Worm (Caenorhabditis elegans): Measurements from ENCODE around the gene K06A4.7.

The K06A4.7 gene

ce11 chrV:9536505-9536904 lies 45.2 kb upstream of the K06A4.7 start, which contains the start of gene C50F4.4 (continued):
- TF ChIP-seq lsl-1 (GFP tag; optimal IDR thresholded peaks at IDR 0.05), result peak; percentile 80
- no peak for TF ChIP-seq gei-17 (GFP tag; optimal IDR thresholded peaks at IDR 0.05)
- TF ChIP-seq mes-4 (tag; optimal IDR thresholded peaks at IDR 0.05), result no peak
- TF ChIP-seq Y95B8A.8 (GFP tag; IDR thresholded peaks at IDR 0.05), result no peak
- TF ChIP-seq efl-1 (GFP tag; optimal IDR thresholded peaks at IDR 0.05), result peak; percentile 50
- no peak for TF ChIP-seq hmg-20 (GFP tag; IDR thresholded peaks at IDR 0.05)
- TF ChIP-seq F37B4.10 (GFP tag; IDR thresholded peaks at IDR 0.05), result no peak
- no peak for TF ChIP-seq rpc-1 (optimal IDR thresholded peaks at IDR 0.05)
- no peak for TF ChIP-seq rpc-1 (tag; optimal IDR thresholded peaks at IDR 0.05)
- TF ChIP-seq snpc-3.4 (tag; optimal IDR thresholded peaks at IDR 0.05), result peak; percentile 53
- no peak for TF ChIP-seq lin-26 (GFP tag; IDR thresholded peaks at IDR 0.05)
- TF ChIP-seq madf-8 (GFP tag; conservative IDR thresholded peaks at IDR 0.05), result peak; percentile 49
- TF ChIP-seq rcor-1 (GFP tag; IDR thresholded peaks at IDR 0.05), result peak; percentile 43
- TF ChIP-seq F49E8.2 (tag; optimal IDR thresholded peaks at IDR 0.05; ENCODE audit: insufficient read depth), result peak; percentile 45
- TF ChIP-seq ZK185.1 (tag; optimal IDR thresholded peaks at IDR 0.05; ENCODE audit: poor library complexity, severe bottlenecking), result peak; percentile 69
- no peak for TF ChIP-seq nfya-2 (GFP tag; IDR thresholded peaks at IDR 0.05)
- TF ChIP-seq ama-1 (optimal IDR thresholded peaks at IDR 0.05), result no peak
- TF ChIP-seq ama-1 (GFP tag; optimal IDR thresholded peaks at IDR 0.05), result no peak
- TF ChIP-seq xnd-1 (tag; optimal IDR thresholded peaks at IDR 0.05), result peak; percentile 26
- peak; percentile 17 for TF ChIP-seq dpl-1 (GFP tag; optimal IDR thresholded peaks at IDR 0.05)

- TF ChIP-seq K11D2.4 (GFP tag; IDR thresholded peaks at IDR 0.05) (no peak), B0035.1 (tag; optimal IDR thresholded peaks at IDR 0.05) (no peak), ccch-3 (GFP tag; optimal IDR thresholded peaks at IDR 0.05) (no peak), pha-4 (tag; optimal IDR thresholded peaks at IDR 0.05) (no peak), nfya-1 (tag; optimal IDR thresholded peaks at IDR 0.05; ENCODE audit: borderline replicate concordance, insufficient read depth) (no peak), snpc-1.1 (tag; optimal IDR thresholded peaks at IDR 0.05; ENCODE audit: insufficient read depth) (no peak), atf-7 (tag; optimal IDR thresholded peaks at IDR 0.05) (no peak), madf-8 (GFP tag; conservative IDR thresholded peaks at IDR 0.05) (no peak), D2030.7 (GFP tag; IDR thresholded peaks at IDR 0.05) (no peak), xnd-1 (tag; optimal IDR thresholded peaks at IDR 0.05) (no peak), egl-18 (GFP tag; IDR thresholded peaks at IDR 0.05) (no peak), tbx-9 (tag; optimal IDR thresholded peaks at IDR 0.05; ENCODE audit: borderline replicate concordance) (no peak), F39B2.1 (GFP tag; IDR thresholded peaks at IDR 0.05) (no peak), Y53G8AR.9 (GFP tag; conservative IDR thresholded peaks at IDR 0.05) (no peak), lin-35 (GFP tag; optimal IDR thresholded peaks at IDR 0.05) (no peak), ets-4 (GFP tag; optimal IDR thresholded peaks at IDR 0.05) (no peak), bed-1 (GFP tag; IDR thresholded peaks at IDR 0.05) (no peak), ceh-91 (GFP tag; IDR thresholded peaks at IDR 0.05) (no peak), dpff-1 (tag; optimal IDR thresholded peaks at IDR 0.05) (no peak)
Measured at ce11 chrV:9534621-9535020, 43.3 kb upstream of the K06A4.7 start, which contains the start of gene tag-329. Gene tag-329 (plus strand): TSS chrV:9534921.

ce11 chrV:9531477-9531876 lies 40.2 kb upstream of the K06A4.7 start, which contains the start of the genes C50F4.10 and pfk-1.2:
Gene C50F4.10 (minus strand): TSS chrV:9531577.
Gene pfk-1.2 (plus strand): TSS chrV:9531801.
- no peak for TF ChIP-seq F57A8.1 (GFP tag; optimal IDR thresholded peaks at IDR 0.05)
- TF ChIP-seq ceh-40 (GFP tag; IDR thresholded peaks at IDR 0.05), result no peak
- no peak for TF ChIP-seq K11D2.4 (GFP tag; IDR thresholded peaks at IDR 0.05)
- no peak for TF ChIP-seq lir-1 (GFP tag; conservative IDR thresholded peaks at IDR 0.05)
- no peak for TF ChIP-seq D2030.7 (GFP tag; IDR thresholded peaks at IDR 0.05)
- TF ChIP-seq ztf-18 (tag; optimal IDR thresholded peaks at IDR 0.05), result no peak
- no peak for TF ChIP-seq lsy-27 (tag; optimal IDR thresholded peaks at IDR 0.05; ENCODE audit: borderline replicate concordance, insufficient read depth)
- TF ChIP-seq lin-35 (GFP tag; optimal IDR thresholded peaks at IDR 0.05), result no peak
- TF ChIP-seq Y53F4B.3 (GFP tag; IDR thresholded peaks at IDR 0.05), result no peak
- TF ChIP-seq efl-1 (GFP tag; optimal IDR thresholded peaks at IDR 0.05), result no peak
- TF ChIP-seq hlh-12 (tag; optimal IDR thresholded peaks at IDR 0.05), result no peak
- TF ChIP-seq T26A5.8 (tag; optimal IDR thresholded peaks at IDR 0.05), result no peak
- no peak for TF ChIP-seq hrde-1 (tag; optimal IDR thresholded peaks at IDR 0.05; ENCODE audit: borderline replicate concordance)
- TF ChIP-seq nfyb-1 (GFP tag; IDR thresholded peaks at IDR 0.05), result no peak

Data from whole organism, young adult.